Fruit fly (Drosophila melanogaster) whole organism, adult: ENCODE measurements around the gene Mob3.

Source experiments
- CG11617 ChIP-seq: fragments of 200-800 bp; sonication (Bioruptor generic); optimal IDR thresholded peaks from 2 replicates; lab custom pipeline; 2017; ENCODE audit warnings: mild to moderate bottlenecking, missing biosample characterization, missing genetic modification reagents, missing genetic modification characterization
- CG12768 ChIP-seq: fragments of 200-800 bp; sonication (Bioruptor generic); optimal IDR thresholded peaks from 2 replicates; lab custom pipeline; 2017; ENCODE audit warnings: missing biosample characterization, missing genetic modification characterization, mild to moderate bottlenecking, moderate library complexity, missing genetic modification reagents
- CG33017 ChIP-seq: fragments of 200-800 bp; sonication (Bioruptor generic); optimal IDR thresholded peaks from 2 replicates; lab custom pipeline; 2018; ENCODE audit warnings: missing biosample characterization, mild to moderate bottlenecking, missing genetic modification characterization, moderate library complexity
- CG5204 ChIP-seq: fragments of 200-800 bp; sonication (Bioruptor generic); optimal IDR thresholded peaks from 2 replicates; lab custom pipeline; 2016; ENCODE audit warnings: missing biosample characterization, missing genetic modification characterization
- CG7045 ChIP-seq: fragments of 200-800 bp; sonication (Bioruptor generic); optimal IDR thresholded peaks from 2 replicates; lab custom pipeline; 2017; ENCODE audit warnings: missing biosample characterization, mild to moderate bottlenecking, missing genetic modification characterization
- CG7101 ChIP-seq: fragments of 200-800 bp; sonication (Bioruptor generic); optimal IDR thresholded peaks from 2 replicates; lab custom pipeline; 2018; ENCODE audit warnings: missing biosample characterization, mild to moderate bottlenecking, missing genetic modification characterization, moderate library complexity
- Hr96 ChIP-seq: fragments of 200-800 bp; sonication (Bioruptor generic); optimal IDR thresholded peaks from 2 replicates; lab custom pipeline; 2016; ENCODE audit warnings: missing biosample characterization, missing genetic modification characterization
- bab1 ChIP-seq: fragments of 200-800 bp; sonication (Bioruptor generic); optimal IDR thresholded peaks from 3 replicates; lab custom pipeline; 2019; ENCODE audit warnings: missing biosample characterization, mild to moderate bottlenecking, missing genetic modification characterization, moderate library complexity
- kay ChIP-seq: fragments of 200-800 bp; sonication (Bioruptor generic); peaks from one replicate; lab custom pipeline; 2016; ENCODE audit warnings: missing biosample characterization, missing genetic modification characterization, borderline replicate concordance
- ovo ChIP-seq: fragments of 200-800 bp; sonication (Bioruptor generic); optimal IDR thresholded peaks from 2 replicates; lab custom pipeline; 2016; ENCODE audit warnings: missing biosample characterization, missing genetic modification characterization
- tj ChIP-seq: fragments of 200-800 bp; sonication (Bioruptor generic); optimal IDR thresholded peaks from 3 replicates; lab custom pipeline; 2017; ENCODE audit warnings: missing biosample characterization, mild to moderate bottlenecking, missing genetic modification characterization, moderate library complexity
- toe ChIP-seq: fragments of 200-800 bp; sonication (Bioruptor generic); optimal IDR thresholded peaks from 2 replicates; lab custom pipeline; 2016; ENCODE audit warnings: missing biosample characterization, missing genetic modification characterization

DNA sequence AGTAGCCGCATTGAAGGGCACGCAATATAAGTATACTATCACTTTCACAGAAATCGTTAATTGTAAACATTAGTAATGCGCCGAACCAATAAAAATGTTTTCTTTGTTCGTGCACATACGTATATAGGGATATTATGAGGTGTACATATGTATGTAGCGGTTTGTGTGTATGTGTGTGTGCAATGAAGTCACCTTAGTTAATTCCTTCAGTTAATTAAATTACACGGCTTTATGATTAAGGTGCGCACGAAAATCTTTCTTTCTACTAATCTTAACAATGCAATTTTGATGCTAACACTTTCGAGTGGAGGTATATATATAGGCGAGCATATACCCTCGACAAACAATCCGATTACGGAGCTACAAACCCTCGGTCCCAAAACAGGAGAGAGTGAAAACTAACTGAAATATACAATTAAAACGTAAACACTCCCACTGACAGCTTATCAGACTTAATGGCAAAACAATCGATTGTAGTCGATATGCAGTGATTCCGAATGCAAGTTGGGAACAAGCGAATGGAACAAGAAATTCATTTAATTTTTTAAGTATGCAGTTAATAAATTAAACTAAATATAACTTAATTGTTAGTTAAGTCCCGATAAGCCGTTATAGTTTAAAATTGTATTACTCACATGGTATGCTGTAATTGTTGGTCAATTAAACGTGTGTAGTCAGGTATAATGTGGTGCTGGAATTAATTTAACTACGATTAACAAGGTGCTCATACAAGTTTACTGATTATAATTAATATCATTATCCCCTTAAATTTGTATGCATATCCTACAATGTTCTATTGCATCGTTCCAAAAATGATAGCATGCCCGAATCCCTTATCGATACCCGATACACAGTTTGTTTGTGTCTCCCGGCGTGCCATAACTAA is 44.4 kb upstream of the Mob3 start, which contains the start of the genes Npc1a and Prosalpha6:
- TF ChIP-seq ovo (GFP tag; lab: Kevin White, UChicago) (no peak), bab1 (peak; percentile 44), CG11617 (no peak), CG7101 (no peak), tj (GFP tag; lab: Kevin White, UChicago) (peak; percentile 4), CG12768 (GFP tag; lab: Kevin White, UChicago) (peak; percentile 52), CG5204 (GFP tag; lab: Kevin White, UChicago) (no peak), CG33017 (tag; lab: Kevin White, UChicago) (no peak), CG7045 (GFP tag; lab: Kevin White, UChicago) (peak; percentile 3), kay (GFP tag; lab: Kevin White, UChicago) (peak; percentile 72), Hr96 (GFP tag; lab: Kevin White, UChicago) (no peak), toe (GFP tag; lab: Kevin White, UChicago) (no peak)
